Worm (Caenorhabditis elegans) whole organism, L3 larva: Measurements from ENCODE around the gene gly-6.

Source experiments
- ZK546.5 ChIP-seq: sonication (generic microtip); optimal IDR thresholded peaks from 2 replicates; lab custom pipeline; 2017; ENCODE audit warnings: missing biosample characterization, missing genetic modification characterization
- aly-2 ChIP-seq: fragments of 150-350 bp; optimal IDR thresholded peaks from 2 replicates; lab custom pipeline; 2014; ENCODE audit warnings: missing biosample characterization, missing genetic modification characterization
- ama-1 ChIP-seq: fragments of 150-350 bp; optimal IDR thresholded peaks from 2 replicates; lab custom pipeline; 2018
- ceh-16 ChIP-seq: sonication (generic microtip); optimal IDR thresholded peaks from 2 replicates; lab custom pipeline; 2017; ENCODE audit warnings: missing biosample characterization, missing genetic modification characterization
- ceh-82 ChIP-seq: fragments of 150-350 bp; optimal IDR thresholded peaks from 2 replicates; lab custom pipeline; 2014; ENCODE audit warnings: missing biosample characterization, missing genetic modification characterization
- ceh-9 ChIP-seq: sonication (generic microtip); optimal IDR thresholded peaks from 2 replicates; lab custom pipeline; 2018; ENCODE audit warnings: missing biosample characterization, missing genetic modification characterization
- egl-27 ChIP-seq: sonication (generic microtip); optimal IDR thresholded peaks from 4 replicates; lab custom pipeline; 2017; ENCODE audit warnings: missing biosample characterization, missing genetic modification reagents, missing genetic modification characterization
- egl-5 ChIP-seq: fragments of 150-350 bp; optimal IDR thresholded peaks from 2 replicates; lab custom pipeline; 2017; ENCODE audit warnings: missing biosample characterization, missing genetic modification reagents, missing genetic modification characterization, inconsistent platforms
- elt-1 ChIP-seq: fragments of 150-350 bp; optimal IDR thresholded peaks from 2 replicates; lab custom pipeline; 2014; ENCODE audit warnings: missing biosample characterization, missing genetic modification characterization
- elt-2 ChIP-seq: sonication (generic microtip); optimal IDR thresholded peaks from 2 replicates; lab custom pipeline; 2016; ENCODE audit warnings: missing genetic modification reagents, mild to moderate bottlenecking, missing genetic modification characterization, missing compliant biosample characterization
- elt-3 ChIP-seq, 3 experiments: fragments of 150-350 bp in 1 of 3; sonication (generic microtip) in 2 of 3; optimal IDR thresholded peaks; 2 replicates in 2 of 3; 4 replicates in 1 of 3; lab custom pipeline; 2014 to 2017; ENCODE audit warnings: missing biosample characterization in 3 of 3, missing genetic modification characterization in 3 of 3
- fkh-10 ChIP-seq: sonication (generic microtip); optimal IDR thresholded peaks from 2 replicates; lab custom pipeline; 2017; ENCODE audit warnings: missing biosample characterization, missing genetic modification reagents, missing genetic modification characterization
- fkh-2 ChIP-seq: fragments of 150-350 bp; optimal IDR thresholded peaks from 2 replicates; lab custom pipeline; 2014; ENCODE audit warnings: missing biosample characterization, missing genetic modification reagents, missing genetic modification characterization
- fos-1 ChIP-seq: fragments of 150-350 bp; optimal IDR thresholded peaks from 2 replicates; lab custom pipeline; 2014; ENCODE audit warnings: missing biosample characterization, missing genetic modification characterization
- hmg-11 ChIP-seq: sonication (generic microtip); optimal IDR thresholded peaks from 2 replicates; lab custom pipeline; 2016; ENCODE audit warnings: missing genetic modification characterization, missing compliant biosample characterization
- lin-15B ChIP-seq: fragments of 150-350 bp; optimal IDR thresholded peaks from 2 replicates; lab custom pipeline; 2014; ENCODE audit warnings: missing biosample characterization, missing genetic modification characterization
- lin-39 ChIP-seq: fragments of 150-350 bp; optimal IDR thresholded peaks from 2 replicates; lab custom pipeline; 2018; ENCODE audit warnings: missing biosample characterization, missing genetic modification reagents, missing genetic modification characterization
- lsy-12 ChIP-seq: sonication (generic microtip); optimal IDR thresholded peaks from 2 replicates; lab custom pipeline; 2016; ENCODE audit warnings: mild to moderate bottlenecking, missing genetic modification characterization, missing compliant biosample characterization
- mdl-1 ChIP-seq: fragments of 150-350 bp; optimal IDR thresholded peaks from 2 replicates; lab custom pipeline; 2014; ENCODE audit warnings: missing biosample characterization, missing genetic modification characterization
- nfya-1 ChIP-seq: sonication (generic microtip); optimal IDR thresholded peaks from 2 replicates; lab custom pipeline; 2017; ENCODE audit warnings: missing genetic modification characterization, mild to moderate bottlenecking, missing compliant biosample characterization, antibody characterized with exemption, moderate library complexity; ENCODE audit not compliant: insufficient read depth
- nhr-11 ChIP-seq: fragments of 150-350 bp; optimal IDR thresholded peaks from 2 replicates; lab custom pipeline; 2014; ENCODE audit warnings: missing biosample characterization, missing genetic modification characterization
- nhr-12 ChIP-seq: fragments of 150-350 bp; optimal IDR thresholded peaks from 2 replicates; lab custom pipeline; 2014; ENCODE audit warnings: missing biosample characterization, missing genetic modification characterization
- nhr-23 ChIP-seq: fragments of 150-350 bp; optimal IDR thresholded peaks from 2 replicates; lab custom pipeline; 2014; ENCODE audit warnings: missing biosample characterization, missing genetic modification reagents, missing genetic modification characterization
- nhr-237 ChIP-seq: fragments of 150-350 bp; optimal IDR thresholded peaks from 2 replicates; lab custom pipeline; 2014; ENCODE audit warnings: missing biosample characterization, missing genetic modification characterization
- nhr-25 ChIP-seq: sonication (generic microtip); optimal IDR thresholded peaks from 2 replicates; lab custom pipeline; 2017; ENCODE audit warnings: missing biosample characterization, missing genetic modification characterization
- nhr-67 ChIP-seq: fragments of 150-350 bp; optimal IDR thresholded peaks from 2 replicates; lab custom pipeline; 2014; ENCODE audit warnings: missing biosample characterization, missing genetic modification characterization
- nhr-76 ChIP-seq: fragments of 150-350 bp; sonication (generic microtip); optimal IDR thresholded peaks from 5 replicates; lab custom pipeline; 2014; ENCODE audit warnings: missing biosample characterization, missing genetic modification characterization
- nhr-77 ChIP-seq: fragments of 150-350 bp; optimal IDR thresholded peaks from 2 replicates; lab custom pipeline; 2014; ENCODE audit warnings: missing biosample characterization, missing genetic modification characterization
- pha-4 ChIP-seq: fragments of 150-350 bp; optimal IDR thresholded peaks from 2 replicates; lab custom pipeline; 2014; ENCODE audit warnings: missing biosample characterization, missing genetic modification reagents, missing genetic modification characterization
- pqm-1 ChIP-seq: fragments of 150-350 bp; optimal IDR thresholded peaks from 2 replicates; lab custom pipeline; 2017; ENCODE audit warnings: missing biosample characterization, missing genetic modification characterization, inconsistent platforms
- skn-1 ChIP-seq: fragments of 150-350 bp; optimal IDR thresholded peaks from 2 replicates; lab custom pipeline; 2014; ENCODE audit warnings: missing biosample characterization, missing genetic modification characterization
- snpc-4 ChIP-seq: fragments of 150-350 bp; optimal IDR thresholded peaks from 2 replicates; lab custom pipeline; 2014; ENCODE audit warnings: missing biosample characterization, missing genetic modification characterization
- tbx-2 ChIP-seq: sonication (generic microtip); optimal IDR thresholded peaks from 2 replicates; lab custom pipeline; 2016; ENCODE audit warnings: mild to moderate bottlenecking, missing genetic modification characterization, missing compliant biosample characterization
- unc-62 ChIP-seq: fragments of 150-350 bp; sonication (generic microtip); optimal IDR thresholded peaks from 4 replicates; lab custom pipeline; 2014; ENCODE audit warnings: missing biosample characterization, missing genetic modification reagents, missing genetic modification characterization
- zag-1 ChIP-seq: fragments of 150-350 bp; optimal IDR thresholded peaks from 2 replicates; lab custom pipeline; 2014; ENCODE audit warnings: missing biosample characterization, missing genetic modification characterization
- ztf-11 ChIP-seq: fragments of 150-350 bp; optimal IDR thresholded peaks from 2 replicates; lab custom pipeline; 2014; ENCODE audit warnings: missing biosample characterization, missing genetic modification characterization
- ztf-4 ChIP-seq: fragments of 150-350 bp; optimal IDR thresholded peaks from 2 replicates; lab custom pipeline; 2014; ENCODE audit warnings: missing biosample characterization, missing genetic modification characterization

Gene gly-6

ce11 chrIII:4280215-4281173, 50.5 kb downstream of the gly-6 start, which contains the start of gene sup-26:
Gene sup-26, minus strand, starts transcription at chrIII:4280224.
- TF ChIP-seq elt-3 (tag; optimal IDR thresholded peaks at IDR 0.05; lab: Kevin White, UChicago) (peak in 1 of 3 experiments; percentile 45), ama-1 (peak; percentile 7), pha-4 (tag; lab: Kevin White, UChicago) (peak; percentile 38), nhr-77 (tag; lab: Kevin White, UChicago) (no peak), fkh-10 (no peak), snpc-4 (tag; lab: Kevin White, UChicago) (no peak), nhr-23 (peak; percentile 44), nhr-237 (tag; lab: Kevin White, UChicago) (no peak), nhr-67 (no peak), mdl-1 (peak; percentile 2), lin-15B (tag; lab: Kevin White, UChicago) (no peak), ceh-16 (tag; lab: Kevin White, UChicago) (no peak), nhr-25 (tag; lab: Kevin White, UChicago) (peak; percentile 41), fos-1 (no peak), nhr-11 (tag; lab: Kevin White, UChicago) (no peak), lin-39 (peak; percentile 23)

ce11 chrIII:4278203-4278602, 52.8 kb downstream of the gly-6 start:
- no peak for TF ChIP-seq fos-1
- TF ChIP-seq mdl-1, result no peak
- no peak for TF ChIP-seq fkh-10
- no peak for TF ChIP-seq nhr-77 (tag; lab: Kevin White, UChicago)
- no peak for TF ChIP-seq unc-62 (GFP tag; lab: Kevin White, UChicago)
- no peak for TF ChIP-seq snpc-4 (tag; lab: Kevin White, UChicago)
- TF ChIP-seq ztf-11 (tag; lab: Kevin White, UChicago), result no peak
- TF ChIP-seq ceh-9 (tag; lab: Kevin White, UChicago), result no peak
- no peak for TF ChIP-seq ztf-4
- no peak for TF ChIP-seq fkh-2
- no peak for TF ChIP-seq ama-1
- TF ChIP-seq elt-2, result no peak
- TF ChIP-seq pqm-1 (tag; lab: Kevin White, UChicago), result no peak
- no peak for TF ChIP-seq egl-5 (tag; lab: Kevin White, UChicago)
- TF ChIP-seq elt-1, result no peak

ce11 chrIII:4277762-4278161, 53.3 kb downstream of the gly-6 start:
- TF ChIP-seq fkh-2, result no peak
- no peak for TF ChIP-seq skn-1 (tag; lab: Kevin White, UChicago)
- TF ChIP-seq ceh-9 (tag; lab: Kevin White, UChicago), result no peak
- TF ChIP-seq ceh-82 (tag; lab: Kevin White, UChicago), result no peak
- no peak for TF ChIP-seq ama-1
- TF ChIP-seq fos-1, result no peak
- TF ChIP-seq aly-2 (tag; lab: Kevin White, UChicago), result no peak
- TF ChIP-seq nhr-23, result no peak
- no peak for TF ChIP-seq hmg-11
- no peak for TF ChIP-seq nhr-11 (tag; lab: Kevin White, UChicago)
- no peak for TF ChIP-seq ceh-16 (tag; lab: Kevin White, UChicago)
- no peak for TF ChIP-seq nhr-12 (tag; lab: Kevin White, UChicago)
- no peak for TF ChIP-seq lsy-12 (tag; lab: Kevin White, UChicago)
- TF ChIP-seq unc-62 (GFP tag; lab: Kevin White, UChicago), result no peak
- TF ChIP-seq pqm-1 (tag; lab: Kevin White, UChicago), result no peak
- TF ChIP-seq zag-1 (tag; lab: Kevin White, UChicago), result no peak
- TF ChIP-seq fkh-10, result no peak

- TF ChIP-seq ztf-11 (tag; lab: Kevin White, UChicago) (no peak), elt-3 (tag; optimal IDR thresholded peaks at IDR 0.05; lab: Kevin White, UChicago) (no peak), aly-2 (tag; lab: Kevin White, UChicago) (no peak), zag-1 (tag; lab: Kevin White, UChicago) (no peak), hmg-11 (no peak), ceh-82 (tag; lab: Kevin White, UChicago) (no peak)
Observed at ce11 chrIII:4276277-4276676, 54.8 kb downstream of the gly-6 start.

ce11 chrIII:4275704-4276103, 55.3 kb downstream of the gly-6 start:
- no peak for TF ChIP-seq snpc-4 (tag; lab: Kevin White, UChicago)
- no peak for TF ChIP-seq nhr-76 (tag; lab: Kevin White, UChicago)
- TF ChIP-seq nfya-1 (tag; lab: Kevin White, UChicago), result peak; percentile 98
- TF ChIP-seq nhr-77 (tag; lab: Kevin White, UChicago), result no peak
- no peak for TF ChIP-seq skn-1 (tag; lab: Kevin White, UChicago)
- no peak for TF ChIP-seq nhr-25 (tag; lab: Kevin White, UChicago)
- TF ChIP-seq ztf-11 (tag; lab: Kevin White, UChicago), result no peak
- no peak for TF ChIP-seq egl-27 (tag; lab: Kevin White, UChicago)
- no peak for TF ChIP-seq tbx-2 (tag; lab: Kevin White, UChicago)
- no peak for TF ChIP-seq ZK546.5 (tag; lab: Kevin White, UChicago)
- TF ChIP-seq zag-1 (tag; lab: Kevin White, UChicago), result no peak
- TF ChIP-seq lin-15B (tag; lab: Kevin White, UChicago), result peak; percentile 17
- TF ChIP-seq, all 47 proteins: peak for 2
